Fruit fly (Drosophila melanogaster) whole organism, embryonic: Measurements from ENCODE around the gene CG15040.

Experiments
- Atf-2 ChIP-seq: fragments of 200-800 bp; sonication (Bioruptor generic); optimal IDR thresholded peaks from 2 replicates; lab custom pipeline; 2016; ENCODE audit warnings: missing biosample characterization, missing genetic modification characterization
- Bgb ChIP-seq: fragments of 200-800 bp; sonication (Bioruptor generic); IDR thresholded peaks from 2 replicates; pipeline ENCODE4 v1.3.6; 2022; ENCODE audit warnings: missing biosample characterization, missing genetic modification characterization; ENCODE audit not compliant: partially characterized antibody
- BtbVII ChIP-seq: fragments of 200-800 bp; sonication (Bioruptor generic); optimal IDR thresholded peaks from 3 replicates; lab custom pipeline; 2017; ENCODE audit warnings: missing biosample characterization, mild to moderate bottlenecking, missing genetic modification characterization
- CG10321 ChIP-seq: fragments of 200-800 bp; sonication (Bioruptor generic); IDR thresholded peaks from 2 replicates; pipeline ENCODE4 v1.3.6; 2022; ENCODE audit warnings: missing biosample characterization, missing genetic modification characterization
- CG1603 ChIP-seq: fragments of 200-800 bp; sonication (Bioruptor generic); optimal IDR thresholded peaks from 2 replicates; lab custom pipeline; 2019; ENCODE audit warnings: missing biosample characterization, mild to moderate bottlenecking, missing genetic modification characterization, moderate library complexity
- CG18011 ChIP-seq: fragments of 200-800 bp; sonication (Bioruptor generic); optimal IDR thresholded peaks from 2 replicates; lab custom pipeline; 2017; ENCODE audit warnings: missing biosample characterization, missing genetic modification characterization, mild to moderate bottlenecking, moderate library complexity, missing genotype
- CG2129 ChIP-seq: fragments of 200-800 bp; sonication (Bioruptor generic); IDR thresholded peaks from 2 replicates; pipeline ENCODE4 v1.3.6; 2022; ENCODE audit warnings: missing biosample characterization, missing genetic modification characterization; ENCODE audit not compliant: partially characterized antibody
- CG2199 ChIP-seq: fragments of 200-800 bp; sonication (Bioruptor generic); IDR thresholded peaks from 3 replicates; pipeline ENCODE4 v1.3.6; 2022; ENCODE audit warnings: missing biosample characterization, missing genetic modification characterization
- CG32767 ChIP-seq: fragments of 200-800 bp; sonication (Bioruptor generic); IDR thresholded peaks from 2 replicates; pipeline ENCODE4 v1.3.6; 2022; ENCODE audit warnings: missing biosample characterization, missing genetic modification characterization
- CG3838 ChIP-seq: fragments of 200-800 bp; sonication (Bioruptor generic); optimal IDR thresholded peaks from 3 replicates; lab custom pipeline; 2016; ENCODE audit warnings: missing biosample characterization, missing genetic modification characterization
- CG6654 ChIP-seq: fragments of 200-800 bp; sonication (Bioruptor generic); optimal IDR thresholded peaks from 2 replicates; lab custom pipeline; 2017; ENCODE audit warnings: missing biosample characterization, mild to moderate bottlenecking, missing genetic modification characterization
- CG6854 ChIP-seq: fragments of 200-800 bp; sonication (Bioruptor generic); optimal IDR thresholded peaks from 3 replicates; lab custom pipeline; 2017; ENCODE audit warnings: missing biosample characterization, mild to moderate bottlenecking, missing genetic modification characterization
- CG9437 ChIP-seq: fragments of 200-800 bp; sonication (Bioruptor generic); optimal IDR thresholded peaks from 2 replicates; lab custom pipeline; 2018; ENCODE audit warnings: missing biosample characterization, mild to moderate bottlenecking, missing genetic modification characterization
- Camta ChIP-seq: fragments of 200-800 bp; sonication (Bioruptor generic); optimal IDR thresholded peaks from 2 replicates; lab custom pipeline; 2016; ENCODE audit warnings: missing biosample characterization, missing genetic modification characterization
- Dbx ChIP-seq: fragments of 200-800 bp; sonication (Bioruptor generic); IDR thresholded peaks from 3 replicates; pipeline ENCODE4 v1.3.6; 2022; ENCODE audit warnings: missing biosample characterization, missing genetic modification characterization
- Dref ChIP-seq: fragments of 200-800 bp; sonication (Bioruptor generic); IDR thresholded peaks from 2 replicates; pipeline ENCODE4 v1.3.6; 2022; ENCODE audit warnings: missing biosample characterization, missing genetic modification characterization
- E2f2 ChIP-seq: fragments of 200-800 bp; sonication (Bioruptor generic); IDR thresholded peaks from 2 replicates; pipeline ENCODE4 v1.3.6; 2022; ENCODE audit warnings: missing biosample characterization, missing genetic modification characterization
- Ets97D ChIP-seq: fragments of 200-800 bp; sonication (Bioruptor generic); optimal IDR thresholded peaks from 3 replicates; lab custom pipeline; 2016; ENCODE audit warnings: missing biosample characterization, missing genetic modification characterization
- Fer1 ChIP-seq: fragments of 200-800 bp; sonication (Bioruptor generic); optimal IDR thresholded peaks from 2 replicates; lab custom pipeline; 2017; ENCODE audit warnings: missing biosample characterization, mild to moderate bottlenecking, missing genetic modification characterization
- Gug ChIP-seq: fragments of 200-800 bp; sonication (Bioruptor generic); IDR thresholded peaks from 4 replicates; pipeline ENCODE4 v1.3.6; 2022; ENCODE audit warnings: missing biosample characterization, missing genetic modification characterization
- HLHmδ ChIP-seq: fragments of 200-800 bp; sonication (Bioruptor generic); optimal IDR thresholded peaks from 2 replicates; lab custom pipeline; 2018; ENCODE audit warnings: missing biosample characterization, mild to moderate bottlenecking, missing genetic modification characterization, moderate library complexity
- Ravus ChIP-seq: fragments of 200-800 bp; sonication (Bioruptor generic); IDR thresholded peaks from 2 replicates; pipeline ENCODE4 v1.3.6; 2022; ENCODE audit warnings: missing biosample characterization, missing genetic modification characterization
- Six4 ChIP-seq: fragments of 200-800 bp; sonication (Bioruptor generic); optimal IDR thresholded peaks from 2 replicates; lab custom pipeline; 2016; ENCODE audit warnings: missing biosample characterization, missing genetic modification characterization
- Sry-δ ChIP-seq: fragments of 200-800 bp; sonication (Bioruptor generic); optimal IDR thresholded peaks from 2 replicates; lab custom pipeline; 2016; ENCODE audit warnings: missing biosample characterization, missing genetic modification characterization
- Tbp ChIP-seq: fragments of >200 bp; optimal IDR thresholded peaks from 2 replicates; lab custom pipeline; 2018; ENCODE audit warnings: missing biosample characterization, missing genetic modification characterization
- Usf ChIP-seq: fragments of 200-800 bp; sonication (Bioruptor generic); optimal IDR thresholded peaks from 2 replicates; lab custom pipeline; 2017; ENCODE audit warnings: missing genotype, missing biosample characterization, missing genetic modification characterization
- ac ChIP-seq: fragments of 200-800 bp; sonication (Bioruptor generic); optimal IDR thresholded peaks from 3 replicates; lab custom pipeline; 2017; ENCODE audit warnings: missing biosample characterization, mild to moderate bottlenecking, missing genetic modification characterization
- caup ChIP-seq: fragments of 200-800 bp; sonication (Bioruptor generic); optimal IDR thresholded peaks from 3 replicates; lab custom pipeline; 2017; ENCODE audit warnings: missing biosample characterization, mild to moderate bottlenecking, missing genetic modification characterization, moderate library complexity; ENCODE audit not compliant: severe bottlenecking
- croc ChIP-seq: fragments of 200-800 bp; sonication (Bioruptor generic); conservative IDR thresholded peaks from 3 replicates; pipeline ENCODE4 v1.3.6; 2022; ENCODE audit warnings: missing biosample characterization, missing genetic modification characterization
- dimm ChIP-seq: fragments of 200-800 bp; sonication (Bioruptor generic); IDR thresholded peaks from 2 replicates; pipeline ENCODE4 v1.3.6; 2022; ENCODE audit warnings: missing biosample characterization, missing genetic modification characterization
- hb ChIP-seq: fragments of 200-800 bp; sonication (Bioruptor generic); IDR thresholded peaks from 3 replicates; pipeline ENCODE4 v1.3.6; 2022; ENCODE audit warnings: missing biosample characterization, missing genetic modification characterization; ENCODE audit not compliant: partially characterized antibody
- insv ChIP-seq, 2 experiments: fragments of 200-800 bp; sonication (Bioruptor generic); optimal IDR thresholded peaks; 3 replicates each; lab custom pipeline; 2016 to 2018; ENCODE audit warnings: missing biosample characterization in 2 of 2, missing genetic modification characterization in 2 of 2
- inv ChIP-seq: fragments of 200-800 bp; sonication (Bioruptor generic); IDR thresholded peaks from 2 replicates; pipeline ENCODE4 v1.3.6; 2022; ENCODE audit warnings: missing biosample characterization, missing genetic modification characterization; ENCODE audit not compliant: partially characterized antibody
- kay ChIP-seq: fragments of 200-800 bp; sonication (Bioruptor generic); optimal IDR thresholded peaks from 2 replicates; lab custom pipeline; 2016; ENCODE audit warnings: missing biosample characterization, missing genetic modification characterization
- kni ChIP-seq: fragments of 200-800 bp; sonication (Bioruptor generic); optimal IDR thresholded peaks from 3 replicates; lab custom pipeline; 2017; ENCODE audit warnings: mild to moderate bottlenecking, missing biosample characterization, missing genetic modification reagents, missing genetic modification characterization
- lola ChIP-seq, 3 experiments: fragments of >200 bp in 2 of 3; fragments of 200-800 bp in 1 of 3; sonication (Bioruptor generic) in 1 of 3; optimal IDR thresholded peaks; 2 replicates each; lab custom pipeline; 2017 to 2019; ENCODE audit warnings: missing biosample characterization in 3 of 3, missing genetic modification characterization in 3 of 3, mild to moderate bottlenecking in 1 of 3, moderate library complexity in 1 of 3
- lov ChIP-seq, 2 experiments: fragments of 200-800 bp in 1 of 2; fragments of >200 bp in 1 of 2; sonication (Bioruptor generic) in 1 of 2; IDR thresholded peaks in 1 of 2; optimal IDR thresholded peaks in 1 of 2; 2 replicates in 1 of 2; 3 replicates in 1 of 2; pipeline versions ENCODE4 v1.3.6 to Lab custom; 2017 to 2022; ENCODE audit warnings: missing biosample characterization in 1 of 2, missing genetic modification characterization in 1 of 2
- mirr ChIP-seq: fragments of 200-800 bp; sonication (Bioruptor generic); optimal IDR thresholded peaks from 3 replicates; lab custom pipeline; 2018; ENCODE audit warnings: missing biosample characterization, mild to moderate bottlenecking, missing genetic modification characterization
- peb ChIP-seq: fragments of 200-800 bp; sonication (Bioruptor generic); IDR thresholded peaks from 2 replicates; pipeline ENCODE4 v1.3.6; 2022; ENCODE audit warnings: missing biosample characterization, missing genetic modification characterization
- pros ChIP-seq: fragments of 200-800 bp; sonication (Bioruptor generic); optimal IDR thresholded peaks from 3 replicates; lab custom pipeline; 2019; ENCODE audit warnings: missing biosample characterization, mild to moderate bottlenecking, missing genetic modification characterization, moderate library complexity
- ro ChIP-seq: fragments of 200-800 bp; sonication (Bioruptor generic); IDR thresholded peaks from 2 replicates; pipeline ENCODE4 v1.3.6; 2022; ENCODE audit warnings: missing biosample characterization, missing genetic modification characterization
- sens-2 ChIP-seq: fragments of 200-800 bp; sonication (Bioruptor generic); IDR thresholded peaks from 2 replicates; pipeline ENCODE4 v1.3.6; 2022; ENCODE audit warnings: missing biosample characterization, missing genetic modification characterization
- sim ChIP-seq: fragments of 200-800 bp; sonication (Bioruptor generic); IDR thresholded peaks from 2 replicates; pipeline ENCODE4 v1.3.6; 2022; ENCODE audit warnings: missing biosample characterization, missing genetic modification characterization
- slbo ChIP-seq: fragments of 200-800 bp; sonication (Bioruptor generic); IDR thresholded peaks from 2 replicates; pipeline ENCODE4 v1.3.6; 2022; ENCODE audit warnings: missing biosample characterization, missing genetic modification characterization
- tin ChIP-seq: fragments of 200-800 bp; sonication (Bioruptor generic); optimal IDR thresholded peaks from 3 replicates; lab custom pipeline; 2016; ENCODE audit warnings: missing biosample characterization, missing genetic modification characterization
- tna ChIP-seq: fragments of 200-800 bp; sonication (Bioruptor generic); IDR thresholded peaks from 2 replicates; pipeline ENCODE4 v1.3.6; 2022; ENCODE audit warnings: missing biosample characterization, missing genetic modification characterization; ENCODE audit not compliant: partially characterized antibody
- toy ChIP-seq: fragments of 200-800 bp; sonication (Bioruptor generic); IDR thresholded peaks from 2 replicates; pipeline ENCODE4 v1.3.6; 2022; ENCODE audit warnings: missing biosample characterization, missing genetic modification characterization
- ttk ChIP-seq: fragments of 200-800 bp; sonication (Bioruptor generic); IDR thresholded peaks from 2 replicates; pipeline ENCODE4 v2.1.2; 2022; ENCODE audit warnings: missing biosample characterization, missing genetic modification characterization
- zen2 ChIP-seq: fragments of 200-800 bp; sonication (Bioruptor generic); IDR thresholded peaks from 3 replicates; pipeline ENCODE4 v1.3.6; 2022; ENCODE audit warnings: missing biosample characterization, missing genetic modification characterization; ENCODE audit not compliant: partially characterized antibody
- zfh2 ChIP-seq: fragments of 200-800 bp; sonication (Bioruptor generic); optimal IDR thresholded peaks from 2 replicates; lab custom pipeline; 2016; ENCODE audit warnings: missing biosample characterization, missing genetic modification characterization

Gene CG15040

dm6 chrX:18645720-18646213 is 28.4 kb upstream of the CG15040 start (continued):
- no peak for TF ChIP-seq kay (GFP tag; lab: Kevin White, UChicago)
- TF ChIP-seq inv (GFP tag; lab: Robert Waterston, UW), result no peak
- TF ChIP-seq Tbp (GFP tag; lab: Kevin White, UChicago), result no peak
- no peak for TF ChIP-seq Bgb
- no peak for TF ChIP-seq sens-2 (GFP tag; lab: Robert Waterston, UW)
- TF ChIP-seq croc (GFP tag; lab: Robert Waterston, UW), result 0 out of 3 replicates have a peak, but pooled peaks have one; percentile 22
- 0 out of 2 replicates have a peak, but pooled peaks have one; percentile 25 for TF ChIP-seq dimm (GFP tag; lab: Robert Waterston, UW)
- no peak for TF ChIP-seq insv (GFP tag; optimal IDR thresholded peaks at IDR 0.05; lab: Kevin White, UChicago)
- peak; percentile 38 for TF ChIP-seq Six4
- peak; percentile 54 for TF ChIP-seq Fer1 (GFP tag; lab: Kevin White, UChicago)
- TF ChIP-seq pros (GFP tag; lab: Kevin White, UChicago), result no peak
- peak; percentile 60; the same call in 1 of the 2 replicates for TF ChIP-seq CG32767 (GFP tag; lab: Robert Waterston, UW)
- no peak for TF ChIP-seq peb (GFP tag; lab: Robert Waterston, UW)
- TF ChIP-seq slbo (GFP tag; lab: Robert Waterston, UW), result peak; percentile 53
- TF ChIP-seq kni (GFP tag; lab: Kevin White, UChicago), result peak; percentile 6
- peak; percentile 24; the same call in 1 of the 4 replicates for TF ChIP-seq Gug (GFP tag; lab: Robert Waterston, UW)
- peak; percentile 40 for TF ChIP-seq CG1603 (tag; lab: Kevin White, UChicago)
- peak; percentile 54 for TF ChIP-seq ac
- peak; percentile 30; the same call in 1 of the 2 replicates for TF ChIP-seq E2f2 (GFP tag; lab: Robert Waterston, UW)
- TF ChIP-seq tna, result no peak
- no peak for TF ChIP-seq CG6654 (GFP tag; lab: Kevin White, UChicago)
- no peak for TF ChIP-seq Sry-δ (GFP tag; lab: Kevin White, UChicago)
- peak; percentile 54 for TF ChIP-seq BtbVII (GFP tag; lab: Kevin White, UChicago)
- no peak for TF ChIP-seq Dref
- peak; percentile 47; the same call in 1 of the 2 replicates for TF ChIP-seq ttk (GFP tag; lab: Robert Waterston, UW)
- TF ChIP-seq ro (GFP tag; lab: Robert Waterston, UW), result no peak
- TF ChIP-seq zen2 (GFP tag; lab: Robert Waterston, UW), result no peak
- peak; percentile 8; the same call in 1 of the 3 replicates for TF ChIP-seq Dbx (GFP tag; lab: Robert Waterston, UW)
- TF ChIP-seq lola (GFP tag; optimal IDR thresholded peaks at IDR 0.05; lab: Kevin White, UChicago), result peak in 1 of 3 experiments; percentile 59
- peak; percentile 35 for TF ChIP-seq CG3838
- TF ChIP-seq Camta, result peak; percentile 43
- TF ChIP-seq zfh2 (GFP tag; lab: Kevin White, UChicago), result no peak
- no peak for TF ChIP-seq CG2129 (GFP tag; lab: Robert Waterston, UW)
- TF ChIP-seq Ravus (GFP tag; lab: Robert Waterston, UW), result no peak
- no peak for TF ChIP-seq Ets97D (GFP tag; lab: Kevin White, UChicago)
- no peak for TF ChIP-seq hb (GFP tag; lab: Robert Waterston, UW)
- peak; percentile 49 for TF ChIP-seq tin (GFP tag; lab: Kevin White, UChicago)
- TF ChIP-seq CG10321 (GFP tag; lab: Robert Waterston, UW), result no peak
- TF ChIP-seq CG9437, result peak; percentile 48
- TF ChIP-seq lov (optimal IDR thresholded peaks at IDR 0.05; lab: Kevin White, UChicago), result no peak
- TF ChIP-seq lov (GFP tag; IDR thresholded peaks at IDR 0.05; lab: Robert Waterston, UW), result no peak
- no peak for TF ChIP-seq toy
- TF ChIP-seq CG6854 (GFP tag; lab: Kevin White, UChicago), result no peak
- TF ChIP-seq Usf (GFP tag; lab: Kevin White, UChicago), result no peak
- no peak for TF ChIP-seq CG2199
- TF ChIP-seq mirr (GFP tag; lab: Kevin White, UChicago), result peak; percentile 19
- TF ChIP-seq Atf-2 (GFP tag; lab: Kevin White, UChicago), result peak; percentile 21
- peak; percentile 21 for TF ChIP-seq caup (GFP tag; lab: Kevin White, UChicago)
- TF ChIP-seq sim (GFP tag; lab: Robert Waterston, UW), result no peak; the same call in 1 of the 2 replicates
- TF ChIP-seq CG18011 (GFP tag; lab: Kevin White, UChicago), result peak; percentile 14
- peak; percentile 54 for TF ChIP-seq HLHmδ (GFP tag; lab: Kevin White, UChicago)
